Fruit fly (Drosophila melanogaster): ENCODE measurements around the gene schlank.

DNA sequence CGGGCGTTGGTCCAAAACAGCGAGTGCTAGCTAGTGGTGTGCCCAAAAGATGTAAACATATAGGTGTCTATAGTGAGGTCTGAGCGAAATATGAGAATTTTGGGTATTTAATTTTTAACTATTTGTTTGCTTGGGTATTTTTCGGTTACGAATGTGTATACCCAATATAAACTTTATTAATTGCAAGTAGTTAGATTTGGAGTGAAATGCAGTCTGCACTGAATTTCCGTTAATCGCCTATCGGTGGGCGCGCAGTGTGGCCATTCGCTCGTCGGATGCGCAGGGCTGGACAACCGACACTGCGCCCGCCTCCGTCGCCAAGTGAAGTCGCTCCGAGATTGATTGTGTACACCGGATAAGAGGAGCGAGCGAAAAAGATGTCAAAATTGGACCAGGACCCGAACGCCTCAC lies 28.1 kb upstream of the schlank start, which contains the start of the genes CG15891 and CG3815:
- no peak for TF ChIP-seq CG8478 (optimal IDR thresholded peaks at IDR 0.05)
- TF ChIP-seq CTCF (optimal IDR thresholded peaks at IDR 0.05): no peak

All from S2 (cell line).